Fruit fly (Drosophila melanogaster): ENCODE results near the gene CtIP.

CtIP gene

DNA sequence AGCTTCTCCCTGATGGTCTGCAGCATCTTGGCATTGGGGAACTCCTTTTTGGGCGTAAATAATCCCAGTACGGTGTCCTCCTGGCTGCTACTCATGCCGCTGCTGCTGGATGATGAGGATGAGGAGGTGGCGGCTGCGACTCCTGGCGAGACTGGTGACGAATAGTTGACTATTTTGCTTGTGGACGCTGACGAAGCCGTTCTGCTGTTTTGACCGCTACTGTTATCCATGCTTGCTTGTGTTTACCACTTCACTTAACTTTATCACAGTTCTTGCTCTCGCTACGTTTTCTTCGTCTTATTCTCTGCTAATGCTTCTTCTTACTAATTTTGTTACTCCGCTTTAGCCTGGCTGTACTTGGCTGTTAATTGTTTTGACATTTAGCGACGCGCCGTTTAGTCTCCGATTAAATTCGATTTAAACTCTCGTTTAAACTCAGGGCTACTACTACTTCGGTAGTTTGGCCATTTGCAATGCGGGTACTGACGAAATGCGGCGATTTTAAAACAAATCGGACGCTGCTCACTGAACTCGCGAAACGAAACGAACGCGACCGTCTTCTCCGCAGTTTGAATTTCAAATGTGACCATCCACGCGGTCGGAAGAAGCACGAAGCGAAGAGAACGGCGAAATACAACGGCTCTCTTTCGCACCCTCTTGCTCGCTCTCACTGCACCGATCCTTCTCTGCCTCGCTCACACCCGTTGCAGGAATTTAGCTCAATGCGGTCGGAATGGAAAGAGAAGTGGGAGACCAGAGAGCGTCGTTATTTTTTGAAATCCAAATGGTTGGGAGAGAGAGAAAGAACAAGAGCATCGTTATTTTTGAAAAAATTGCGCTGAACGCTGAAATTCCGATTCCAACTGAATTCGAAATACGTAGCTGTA is 34.8 kb upstream of the CtIP start, which contains the start of gene trbl (continued):
- TF ChIP-seq psq (GFP tag; optimal IDR thresholded peaks at IDR 0.05), result peak; percentile 83
- no peak for TF ChIP-seq CG4730 (GFP tag; IDR thresholded peaks at IDR 0.05)
- peak; percentile 2 for TF ChIP-seq abd-A (tag; optimal IDR thresholded peaks at IDR 0.05)
- peak; percentile 18 for TF ChIP-seq CG12219 (GFP tag; optimal IDR thresholded peaks at IDR 0.05)
- peak; percentile 11 for TF ChIP-seq CG12744 (GFP tag; optimal IDR thresholded peaks at IDR 0.05)
- peak; percentile 52 for TF ChIP-seq lab (GFP tag; optimal IDR thresholded peaks at IDR 0.05)
- peak; percentile 51 for TF ChIP-seq Atf6 (GFP tag; IDR thresholded peaks at IDR 0.05)
- TF ChIP-seq Deaf1 (tag; optimal IDR thresholded peaks at IDR 0.05), result peak; percentile 94
- TF ChIP-seq D19A (tag; optimal IDR thresholded peaks at IDR 0.05), result peak; percentile 26
- no peak for TF ChIP-seq CG1529 (GFP tag; optimal IDR thresholded peaks at IDR 0.05)
- TF ChIP-seq Eip74EF (GFP tag; optimal IDR thresholded peaks at IDR 0.05), result peak in 1 of 2 experiments; percentile 67
- TF ChIP-seq so (GFP tag; IDR thresholded peaks at IDR 0.05), result peak; percentile 33; the same call in 1 of the 3 replicates
- 0 out of 2 replicates have a peak, but pooled peaks have one; percentile 34 for TF ChIP-seq dati (GFP tag; IDR thresholded peaks at IDR 0.05)
- no peak for TF ChIP-seq tio (GFP tag; optimal IDR thresholded peaks at IDR 0.05)
- peak; percentile 69; the same call in 1 of the 2 replicates for TF ChIP-seq seq (GFP tag; IDR thresholded peaks at IDR 0.05)
- no peak for TF ChIP-seq mam (GFP tag; optimal IDR thresholded peaks at IDR 0.05)
- TF ChIP-seq Lhr (GFP tag; optimal IDR thresholded peaks at IDR 0.05), result no peak
- peak; percentile 50 for TF ChIP-seq hbn (GFP tag; IDR thresholded peaks at IDR 0.05; ENCODE audit: partially characterized antibody)
- TF ChIP-seq CG3838 (GFP tag; optimal IDR thresholded peaks at IDR 0.05), result no peak
- peak; percentile 20 for TF ChIP-seq CG30020 (tag; optimal IDR thresholded peaks at IDR 0.05)
- TF ChIP-seq gt (GFP tag; IDR thresholded peaks at IDR 0.05), result no peak
- TF ChIP-seq cg (GFP tag; optimal IDR thresholded peaks at IDR 0.05), result peak; percentile 38
- no peak for TF ChIP-seq CG33557 (GFP tag; optimal IDR thresholded peaks at IDR 0.05)
- TF ChIP-seq CG32532 (GFP tag; IDR thresholded peaks at IDR 0.05), result peak; percentile 61; the same call in 1 of the 2 replicates
- TF ChIP-seq CG8478 (optimal IDR thresholded peaks at IDR 0.05), result peak; percentile 49
- no peak for TF ChIP-seq ro (GFP tag; IDR thresholded peaks at IDR 0.05)
- TF ChIP-seq Hr51 (GFP tag; optimal IDR thresholded peaks at IDR 0.05), result peak in 1 of 2 experiments; percentile 25
- TF ChIP-seq sqz (GFP tag; optimal IDR thresholded peaks at IDR 0.05), result no peak
- TF ChIP-seq C15 (GFP tag; IDR thresholded peaks at IDR 0.05), result no peak
- peak; percentile 81 for TF ChIP-seq kni (GFP tag; optimal IDR thresholded peaks at IDR 0.05)
- TF ChIP-seq nom (GFP tag; optimal IDR thresholded peaks at IDR 0.05), result peak; percentile 58
- peak; percentile 84 for TF ChIP-seq pros (GFP tag; optimal IDR thresholded peaks at IDR 0.05)
- TF ChIP-seq Ptx1 (GFP tag; IDR thresholded peaks at IDR 0.05), result no peak
- peak; percentile 15 for TF ChIP-seq Hand (GFP tag; optimal IDR thresholded peaks at IDR 0.05)
- TF ChIP-seq HmgD (GFP tag; optimal IDR thresholded peaks at IDR 0.05), result peak; percentile 58
- TF ChIP-seq B-H1 (GFP tag; IDR thresholded peaks at IDR 0.05), result no peak; the same call in 2 of the 3 replicates
- TF ChIP-seq Bgb (GFP tag; IDR thresholded peaks at IDR 0.05; ENCODE audit: partially characterized antibody), result peak; percentile 77
- peak; percentile 12 for TF ChIP-seq CG11504 (tag; optimal IDR thresholded peaks at IDR 0.05)
- TF ChIP-seq nerfin-2 (GFP tag; IDR thresholded peaks at IDR 0.05; ENCODE audit: partially characterized antibody), result peak; percentile 75; the same call in 1 of the 2 replicates
- peak; percentile 40 for TF ChIP-seq CG12769 (tag; optimal IDR thresholded peaks at IDR 0.05)
- peak; percentile 65 for TF ChIP-seq dm (GFP tag; optimal IDR thresholded peaks at IDR 0.05)
- peak; percentile 18 for TF ChIP-seq tap (tag; optimal IDR thresholded peaks at IDR 0.05)
- TF ChIP-seq CG7745 (tag; optimal IDR thresholded peaks at IDR 0.05), result peak; percentile 62
- TF ChIP-seq Lpt (GFP tag; optimal IDR thresholded peaks at IDR 0.05), result no peak
- TF ChIP-seq CTCF (GFP tag; optimal IDR thresholded peaks at IDR 0.05), result peak; percentile 36
- TF ChIP-seq CG15073 (GFP tag; optimal IDR thresholded peaks at IDR 0.05), result peak; percentile 92
- no peak for TF ChIP-seq da (GFP tag; optimal IDR thresholded peaks at IDR 0.05)
- TF ChIP-seq CG13775 (GFP tag; optimal IDR thresholded peaks at IDR 0.05), result no peak
